Fruit fly (Drosophila melanogaster): ENCODE results near the gene ImpE2.

Gene ImpE2

DNA sequence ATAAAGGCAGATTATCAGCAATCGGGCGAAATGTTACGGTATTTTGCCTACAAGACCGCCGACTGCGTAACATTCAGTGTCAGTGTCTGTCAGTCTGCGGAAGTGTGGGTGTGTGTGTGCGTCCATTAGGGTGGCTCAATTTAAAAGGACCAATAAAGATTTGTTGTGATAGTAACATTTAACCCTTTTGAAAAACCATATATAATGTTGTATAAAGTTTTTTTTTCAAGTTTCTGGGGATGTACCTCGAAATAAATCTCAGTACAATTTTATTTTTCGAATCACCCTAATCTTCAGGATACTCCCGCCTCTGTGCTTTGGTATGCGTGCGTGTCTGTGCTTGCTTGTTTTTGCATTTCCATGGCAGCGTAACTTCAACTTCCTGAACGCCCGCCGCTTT, 39.7 kb downstream of the ImpE2 start (continued):
- TF ChIP-seq BtbVII (GFP tag; optimal IDR thresholded peaks at IDR 0.05) (peak; percentile 85), CG4617 (GFP tag; optimal IDR thresholded peaks at IDR 0.05; ENCODE audit: borderline replicate concordance) (no peak), klu (GFP tag; IDR thresholded peaks at IDR 0.05) (peak; percentile 38; the same call in 1 of the 2 replicates), onecut (GFP tag; IDR thresholded peaks at IDR 0.05) (peak; percentile 59), rib (GFP tag; IDR thresholded peaks at IDR 0.05) (0 out of 2 replicates have a peak, but pooled peaks have one; percentile 24), HLH3B (GFP tag; IDR thresholded peaks at IDR 0.05) (peak; percentile 68), amos (GFP tag; IDR thresholded peaks at IDR 0.05; ENCODE audit: partially characterized antibody) (no peak), grau (tag; optimal IDR thresholded peaks at IDR 0.05) (peak; percentile 76), PHDP (tag; optimal IDR thresholded peaks at IDR 0.05) (peak; percentile 88), CG11560 (tag; IDR thresholded peaks at IDR 0.05) (no peak; the same call in 2 of the 3 replicates), lmd (GFP tag; IDR thresholded peaks at IDR 0.05) (peak; percentile 71), odd (GFP tag; optimal IDR thresholded peaks at IDR 0.05) (peak; percentile 61), corto (GFP tag; optimal IDR thresholded peaks at IDR 0.05) (no peak), esg (GFP tag; conservative IDR thresholded peaks at IDR 0.05) (peak; percentile 62), CG15514 (GFP tag; optimal IDR thresholded peaks at IDR 0.05) (peak; percentile 81), CG9817 (tag; optimal IDR thresholded peaks at IDR 0.05) (peak; percentile 78), inv (GFP tag; IDR thresholded peaks at IDR 0.05; ENCODE audit: partially characterized antibody) (no peak), zfh2 (GFP tag; optimal IDR thresholded peaks at IDR 0.05) (peak; percentile 53), CG4404 (GFP tag; IDR thresholded peaks at IDR 0.05) (0 out of 2 replicates have a peak, but pooled peaks have one; percentile 14), zen2 (GFP tag; IDR thresholded peaks at IDR 0.05; ENCODE audit: partially characterized antibody) (no peak), CG1647 (GFP tag; optimal IDR thresholded peaks at IDR 0.05) (peak; percentile 35), CG10366 (GFP tag; IDR thresholded peaks at IDR 0.05) (peak; percentile 63), caup (GFP tag; optimal IDR thresholded peaks at IDR 0.05; ENCODE audit: severe bottlenecking) (peak; percentile 89), CG3726 (GFP tag; IDR thresholded peaks at IDR 0.05) (no peak), Mad (GFP tag; optimal IDR thresholded peaks at IDR 0.05) (no peak), CG13894 (tag; optimal IDR thresholded peaks at IDR 0.05) (peak; percentile 92), Dp (GFP tag; optimal IDR thresholded peaks at IDR 0.05) (no peak), CG6272 (GFP tag; IDR thresholded peaks at IDR 0.05) (no peak), CG12071 (GFP tag; optimal IDR thresholded peaks at IDR 0.05) (peak; percentile 76), CG30020 (tag; optimal IDR thresholded peaks at IDR 0.05) (no peak), CG5953 (GFP tag; IDR thresholded peaks at IDR 0.05) (0 out of 2 replicates have a peak, but pooled peaks have one; percentile 23), CG12769 (tag; optimal IDR thresholded peaks at IDR 0.05) (peak; percentile 81), Dek (tag; optimal IDR thresholded peaks at IDR 0.05) (peak; percentile 83), CG15696 (tag; optimal IDR thresholded peaks at IDR 0.05) (peak; percentile 24), CG7271 (tag; optimal IDR thresholded peaks at IDR 0.05) (peak; percentile 51), zf30C (GFP tag; optimal IDR thresholded peaks at IDR 0.05) (no peak), CG30431 (GFP tag; optimal IDR thresholded peaks at IDR 0.05) (peak; percentile 18), chinmo (GFP tag; IDR thresholded peaks at IDR 0.05; ENCODE audit: partially characterized antibody) (no peak), CG4820 (GFP tag; optimal IDR thresholded peaks at IDR 0.05) (peak; percentile 32), pb (GFP tag; optimal IDR thresholded peaks at IDR 0.05) (peak; percentile 42), CG11723 (GFP tag; optimal IDR thresholded peaks at IDR 0.05) (peak; percentile 9), so (GFP tag; IDR thresholded peaks at IDR 0.05) (peak; percentile 80), repo (GFP tag; optimal IDR thresholded peaks at IDR 0.05) (peak; percentile 22), CG13624 (GFP tag; optimal IDR thresholded peaks at IDR 0.05) (peak; percentile 57), CG10209 (GFP tag; optimal IDR thresholded peaks at IDR 0.05) (peak; percentile 68), Adf1 (GFP tag; IDR thresholded peaks at IDR 0.05) (peak; percentile 41; the same call in 1 of the 2 replicates), sqz (GFP tag; optimal IDR thresholded peaks at IDR 0.05) (no peak), CG34376 (GFP tag; optimal IDR thresholded peaks at IDR 0.05) (peak; percentile 89), Bteb2 (GFP tag; optimal IDR thresholded peaks at IDR 0.05) (peak; percentile 56), Atf6 (GFP tag; IDR thresholded peaks at IDR 0.05) (peak; percentile 71), h (optimal IDR thresholded peaks at IDR 0.05) (no peak)

Data from whole organism, embryonic.